Worm (Caenorhabditis elegans): ENCODE measurements around the gene nmad-1.

nmad-1 gene

DNA sequence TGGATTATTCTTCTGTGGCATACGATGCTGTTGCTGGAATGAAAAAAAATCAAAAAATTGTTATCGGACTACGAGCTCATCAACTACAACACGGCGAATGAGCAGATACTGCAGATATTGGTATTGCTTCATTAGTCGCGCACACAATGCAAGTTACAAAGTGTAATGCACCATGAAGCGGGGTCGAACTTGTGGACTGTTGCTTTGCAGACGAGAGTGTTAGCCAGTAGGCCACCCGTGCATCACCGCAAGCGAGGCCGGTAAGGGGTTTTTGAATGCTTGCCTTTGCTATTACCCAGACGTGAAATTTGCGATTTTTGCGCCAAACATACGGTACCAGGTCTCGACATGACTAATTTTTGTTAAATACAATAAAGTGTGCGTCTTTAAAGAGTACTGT lies 47.3 kb upstream of the nmad-1 start (continued):
- TF ChIP-seq aly-2 (tag; optimal IDR thresholded peaks at IDR 0.05) = peak; percentile 58
- TF ChIP-seq hlh-4 (tag; optimal IDR thresholded peaks at IDR 0.05) = no peak
- peak; percentile 82 for TF ChIP-seq nhr-19 (GFP tag; conservative IDR thresholded peaks at IDR 0.05)
- TF ChIP-seq jun-1 (tag; optimal IDR thresholded peaks at IDR 0.05) = peak; percentile 72
- peak; percentile 56; the same call in 1 of the 2 replicates for TF ChIP-seq unc-98 (GFP tag; IDR thresholded peaks at IDR 0.05)
- no peak for TF ChIP-seq sptf-1 (tag; optimal IDR thresholded peaks at IDR 0.05)
- TF ChIP-seq lin-39 (tag; optimal IDR thresholded peaks at IDR 0.05) = peak; percentile 12
- peak; percentile 6 for TF ChIP-seq ama-1 (optimal IDR thresholded peaks at IDR 0.05)
- peak; percentile 73 for TF ChIP-seq C16A3.4 (tag; optimal IDR thresholded peaks at IDR 0.05)
- TF ChIP-seq tbx-2 (tag; optimal IDR thresholded peaks at IDR 0.05) = peak; percentile 69
- TF ChIP-seq ceh-82 (tag; optimal IDR thresholded peaks at IDR 0.05) = peak; percentile 50 to 62 (median 58)
- peak; percentile 39; the same call in 1 of the 2 replicates for TF ChIP-seq ceh-88 (GFP tag; IDR thresholded peaks at IDR 0.05)
- TF ChIP-seq skn-1 (tag; optimal IDR thresholded peaks at IDR 0.05) = peak; percentile 58

DNA sequence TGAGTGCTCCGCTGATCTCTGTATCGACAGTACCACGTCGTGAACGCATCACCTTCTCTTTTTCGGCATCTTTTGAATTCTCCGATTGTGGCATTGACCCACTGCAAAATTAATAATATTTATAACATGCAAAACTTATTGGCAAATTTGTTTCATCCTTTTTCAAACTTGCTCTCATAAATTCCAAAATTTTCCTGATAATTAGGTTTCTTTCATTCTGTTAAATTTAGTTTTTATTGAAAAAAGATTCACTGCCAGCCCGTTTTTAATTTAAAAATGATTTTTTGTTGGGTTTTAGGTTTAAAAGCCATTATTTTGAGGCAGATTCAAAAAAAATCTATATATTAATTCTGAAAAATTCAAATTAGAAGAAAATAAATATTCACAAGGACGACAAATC lies 45.2 kb upstream of the nmad-1 start, which contains the start of gene wdr-37:
Gene wdr-37, minus strand, starts transcription at position 101 of the 400 bp plus-strand sequence.
- no peak for TF ChIP-seq blmp-1 (tag; optimal IDR thresholded peaks at IDR 0.05)
- TF ChIP-seq mef-2 (tag; optimal IDR thresholded peaks at IDR 0.05) = no peak
- TF ChIP-seq ceh-8 (GFP tag; optimal IDR thresholded peaks at IDR 0.05) = no peak
- no peak for TF ChIP-seq F16B12.6 (tag; optimal IDR thresholded peaks at IDR 0.05)
- TF ChIP-seq unc-30 (tag; optimal IDR thresholded peaks at IDR 0.05) = no peak

- TF ChIP-seq ets-5 (GFP tag; IDR thresholded peaks at IDR 0.05) = no peak
- TF ChIP-seq efl-1 (optimal IDR thresholded peaks at IDR 0.05) = no peak
- peak in 1 of 2 experiments; percentile 72 for TF ChIP-seq efl-1 (GFP tag; optimal IDR thresholded peaks at IDR 0.05 in 1 of 2)
These were observed 40.7 kb upstream of the nmad-1 start, which contains the start of gene ced-6 for ce11 chrIII:5595445-5595844. Gene ced-6, plus strand, starts transcription at chrIII:5595771.

- TF ChIP-seq ztf-4 (tag; optimal IDR thresholded peaks at IDR 0.05) (no peak), jun-1 (tag; optimal IDR thresholded peaks at IDR 0.05) (no peak), rnt-1 (tag; optimal IDR thresholded peaks at IDR 0.05) (peak; percentile 12), nhr-85 (tag) (peak; percentile 71), nhr-76 (tag; optimal IDR thresholded peaks at IDR 0.05) (no peak), lin-14 (GFP tag; optimal IDR thresholded peaks at IDR 0.05) (peak; percentile 59), alr-1 (tag; optimal IDR thresholded peaks at IDR 0.05; ENCODE audit: borderline replicate concordance) (no peak), nhr-20 (tag; optimal IDR thresholded peaks at IDR 0.05) (peak; percentile 36), grh-1 (GFP tag; IDR thresholded peaks at IDR 0.05) (no peak), fkh-10 (GFP tag; optimal IDR thresholded peaks at IDR 0.05) (no peak), sup-37 (GFP tag; optimal IDR thresholded peaks at IDR 0.05) (no peak), lin-35 (GFP tag; optimal IDR thresholded peaks at IDR 0.05) (peak in 1 of 2 experiments; percentile 25), zip-4 (GFP tag; optimal IDR thresholded peaks at IDR 0.05) (no peak), pax-3 (tag; optimal IDR thresholded peaks at IDR 0.05) (no peak), lsy-2 (tag; optimal IDR thresholded peaks at IDR 0.05) (no peak), efl-1 (optimal IDR thresholded peaks at IDR 0.05) (no peak), efl-1 (GFP tag; optimal IDR thresholded peaks at IDR 0.05 in 1 of 2) (no peak), nhr-12 (tag; optimal IDR thresholded peaks at IDR 0.05) (no peak), pqm-1 (tag; optimal IDR thresholded peaks at IDR 0.05) (no peak), egl-27 (tag; optimal IDR thresholded peaks at IDR 0.05) (no peak), blmp-1 (tag; optimal IDR thresholded peaks at IDR 0.05) (peak; percentile 52), irx-1 (tag; optimal IDR thresholded peaks at IDR 0.05) (no peak), zag-1 (tag; optimal IDR thresholded peaks at IDR 0.05) (no peak), snu-23 (GFP tag; optimal IDR thresholded peaks at IDR 0.05) (peak; percentile 50), nhr-90 (tag; optimal IDR thresholded peaks at IDR 0.05; ENCODE audit: poor library complexity) (peak; percentile 23), mep-1 (tag; optimal IDR thresholded peaks at IDR 0.05) (peak; percentile 53), elt-3 (tag; optimal IDR thresholded peaks at IDR 0.05) (peak in 2 of 6 experiments; percentile 3 to 44), tlp-1 (tag; optimal IDR thresholded peaks at IDR 0.05) (no peak), snpc-4 (tag; optimal IDR thresholded peaks at IDR 0.05) (no peak), nhr-71 (tag; optimal IDR thresholded peaks at IDR 0.05) (peak; percentile 6), pag-3 (tag; optimal IDR thresholded peaks at IDR 0.05; ENCODE audit: borderline replicate concordance, insufficient read depth) (no peak)
These were observed 39.6 kb upstream of the nmad-1 start for ce11 chrIII:5594350-5594749.
